Fruit fly (Drosophila melanogaster): Measurements from ENCODE around the gene spn-A.

The spn-A gene

dm6 chr3R:30060451-30061153 is 4.8 kb upstream of the spn-A start:
- TF ChIP-seq EcR (GFP tag; optimal IDR thresholded peaks at IDR 0.05) = no peak
- TF ChIP-seq Dll (optimal IDR thresholded peaks at IDR 0.05) = no peak
- TF ChIP-seq psq (optimal IDR thresholded peaks at IDR 0.05) = no peak
- no peak for TF ChIP-seq pan (optimal IDR thresholded peaks at IDR 0.05)
- no peak for TF ChIP-seq usp (GFP tag; optimal IDR thresholded peaks at IDR 0.05)
- no peak for TF ChIP-seq CG8478 (optimal IDR thresholded peaks at IDR 0.05)

DNA sequence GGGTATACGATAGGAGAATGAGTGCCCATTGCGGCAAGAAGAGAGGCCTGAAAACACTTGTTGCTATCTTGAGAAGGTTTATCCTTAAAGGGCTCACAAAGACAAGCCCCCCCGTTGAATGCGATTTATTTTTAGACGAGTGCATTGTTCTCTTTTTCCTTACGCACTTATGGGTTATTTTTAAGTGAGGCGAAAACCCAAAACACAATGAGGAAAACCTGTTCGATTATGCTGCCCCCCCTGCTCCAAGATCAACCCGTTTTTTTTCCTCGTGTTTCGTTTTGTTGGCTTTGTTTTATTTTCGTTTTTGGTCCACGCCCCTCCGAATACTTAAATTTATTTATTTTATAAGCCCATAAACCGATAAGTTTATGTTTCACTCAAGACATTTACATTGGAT is 4.1 kb upstream of the spn-A start:
- TF ChIP-seq psq (optimal IDR thresholded peaks at IDR 0.05) = no peak
- TF ChIP-seq pan (optimal IDR thresholded peaks at IDR 0.05) = no peak
- TF ChIP-seq Dll (optimal IDR thresholded peaks at IDR 0.05) = no peak
- no peak for TF ChIP-seq CG8478 (optimal IDR thresholded peaks at IDR 0.05)
- TF ChIP-seq EcR (GFP tag; optimal IDR thresholded peaks at IDR 0.05) = no peak
- TF ChIP-seq usp (GFP tag; optimal IDR thresholded peaks at IDR 0.05) = no peak

- TF ChIP-seq Dll (optimal IDR thresholded peaks at IDR 0.05) = no peak
- TF ChIP-seq psq (optimal IDR thresholded peaks at IDR 0.05) = peak; percentile 50
- no peak for TF ChIP-seq EcR (GFP tag; optimal IDR thresholded peaks at IDR 0.05)
These were observed 2.4 kb upstream of the spn-A start, which contains the start of gene sima for dm6 chr3R:30058057-30058868. sima (plus strand) TSS chr3R:30058311.

DNA sequence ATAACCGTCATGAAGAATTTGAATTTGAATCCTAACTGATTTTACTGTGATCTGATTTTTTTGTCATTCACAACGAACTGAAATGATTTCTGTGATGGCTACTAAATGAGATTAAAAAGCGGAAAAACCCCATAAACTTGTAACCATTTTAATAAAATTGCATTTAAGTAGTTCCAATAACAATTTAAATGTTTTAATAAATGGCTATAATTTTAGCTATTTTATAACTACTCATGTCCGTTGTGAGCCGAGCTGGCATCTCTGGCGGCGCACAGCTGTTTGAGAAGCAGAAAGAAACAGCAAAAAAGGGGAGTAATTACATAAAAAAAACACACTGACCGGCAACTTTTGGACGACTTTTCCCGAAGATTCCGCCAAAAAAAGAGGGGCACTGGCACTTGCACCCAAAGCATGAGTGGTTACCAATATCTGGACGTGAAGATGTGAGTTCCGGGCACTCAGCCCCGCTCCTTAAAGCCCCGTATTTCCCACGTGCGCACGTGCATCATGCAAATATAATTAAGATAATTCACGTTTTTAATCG is 827 bp upstream of the spn-A start, which contains the start of the genes CG7950 and Rpp14a:
CG7950 (plus strand) TSS at position 268 of the 544 bp plus-strand sequence.
Rpp14a (plus strand) TSS at position 268 of the 544 bp plus-strand sequence.
- TF ChIP-seq CG8478 (optimal IDR thresholded peaks at IDR 0.05) (no peak), usp (GFP tag; optimal IDR thresholded peaks at IDR 0.05) (no peak), psq (optimal IDR thresholded peaks at IDR 0.05) (no peak), EcR (GFP tag; optimal IDR thresholded peaks at IDR 0.05) (no peak), Dll (optimal IDR thresholded peaks at IDR 0.05) (no peak), pan (optimal IDR thresholded peaks at IDR 0.05) (no peak)

dm6 chr3R:30052455-30053046 is 3.3 kb downstream of the spn-A start, which contains the start of gene Jasper:
Jasper (plus strand) TSS chr3R:30052514.
- TF ChIP-seq psq (optimal IDR thresholded peaks at IDR 0.05) = no peak
- TF ChIP-seq pan (optimal IDR thresholded peaks at IDR 0.05) = no peak
- no peak for TF ChIP-seq usp (GFP tag; optimal IDR thresholded peaks at IDR 0.05)
- no peak for TF ChIP-seq Dll (optimal IDR thresholded peaks at IDR 0.05)
- TF ChIP-seq CG8478 (optimal IDR thresholded peaks at IDR 0.05) = no peak
- no peak for TF ChIP-seq EcR (GFP tag; optimal IDR thresholded peaks at IDR 0.05)

DNA sequence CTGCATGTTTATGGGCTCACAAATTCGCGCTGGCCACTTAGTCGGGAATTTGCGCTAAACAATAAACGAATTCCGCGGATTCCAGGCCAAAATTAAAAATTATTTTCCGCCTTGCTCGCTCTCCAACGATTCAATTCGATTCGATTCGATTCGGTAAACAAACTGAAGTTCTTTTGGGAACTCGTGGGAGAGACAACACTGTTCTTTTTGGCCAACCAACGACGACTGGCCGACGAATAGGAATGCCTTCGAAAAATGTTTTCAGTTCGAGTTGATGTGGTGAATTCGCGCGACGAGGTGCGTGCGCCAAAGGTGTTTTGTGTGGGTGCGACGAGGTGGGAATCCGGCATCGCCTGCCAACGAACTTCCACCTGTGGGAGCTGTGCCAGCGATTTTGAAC is 3.9 kb downstream of the spn-A start, which contains the start of gene CG15528:
CG15528 (minus strand) TSS at position 180 of the 400 bp plus-strand sequence.
- TF ChIP-seq Dll (optimal IDR thresholded peaks at IDR 0.05) (no peak), CG8478 (optimal IDR thresholded peaks at IDR 0.05) (no peak), psq (optimal IDR thresholded peaks at IDR 0.05) (no peak), EcR (GFP tag; optimal IDR thresholded peaks at IDR 0.05) (no peak), pan (optimal IDR thresholded peaks at IDR 0.05) (no peak), usp (GFP tag; optimal IDR thresholded peaks at IDR 0.05) (no peak)

dm6 chr3R:30050448-30050847 is 5.4 kb downstream of the spn-A start:
- TF ChIP-seq psq (optimal IDR thresholded peaks at IDR 0.05) (no peak), Dll (optimal IDR thresholded peaks at IDR 0.05) (no peak), EcR (GFP tag; optimal IDR thresholded peaks at IDR 0.05) (no peak), pan (optimal IDR thresholded peaks at IDR 0.05) (no peak), CG8478 (optimal IDR thresholded peaks at IDR 0.05) (no peak), usp (GFP tag; optimal IDR thresholded peaks at IDR 0.05) (no peak)

DNA sequence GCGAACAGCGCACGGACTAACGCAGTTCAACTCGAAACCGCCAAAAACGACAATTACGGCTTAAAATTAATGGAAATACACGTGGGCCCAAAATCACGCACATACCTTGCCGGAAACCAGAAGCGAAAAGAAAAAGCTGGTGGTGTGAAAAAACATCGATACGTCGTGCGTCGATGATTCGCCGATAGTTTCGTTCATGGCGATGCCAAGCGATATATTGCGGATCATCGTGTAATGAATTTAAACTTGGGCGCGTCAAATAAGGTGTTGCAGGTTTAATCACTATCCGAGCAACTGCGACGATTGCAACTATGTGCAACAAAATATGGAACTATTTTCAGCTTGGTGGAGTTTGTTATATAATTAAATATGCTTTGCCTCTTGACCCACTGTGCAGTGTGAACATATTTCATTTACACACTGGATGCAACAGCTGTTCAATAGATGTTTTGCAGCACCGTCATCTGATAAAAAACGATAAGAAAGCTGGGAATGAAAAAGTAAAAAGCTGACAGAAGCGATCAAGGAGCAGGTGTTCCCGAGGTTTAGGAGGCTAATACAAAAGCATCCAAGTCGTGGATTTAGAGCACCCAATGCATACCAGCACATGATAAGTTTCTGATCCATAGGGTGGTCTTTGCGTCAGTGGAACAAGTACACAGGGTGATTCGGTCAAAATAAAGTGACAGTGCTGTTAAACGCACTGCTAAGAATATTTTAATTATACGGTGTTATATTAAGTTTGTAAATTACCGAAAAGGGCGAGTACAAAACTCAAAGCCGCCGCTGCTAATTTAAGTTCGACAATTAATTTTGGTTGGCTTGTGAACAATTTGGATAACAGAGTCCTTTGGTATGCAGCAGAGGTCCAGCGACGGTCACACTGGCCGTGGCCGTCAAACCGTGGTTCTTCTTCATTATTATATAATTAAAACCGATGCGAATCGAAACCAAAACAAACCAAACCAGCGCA is 9.5 kb downstream of the spn-A start, which contains the start of the genes RpL32 and CG7943:
RpL32 (minus strand) TSS at position 133 of the 973 bp plus-strand sequence.
CG7943 (plus strand) TSS at position 442 of the 973 bp plus-strand sequence.
- TF ChIP-seq Dll (optimal IDR thresholded peaks at IDR 0.05) (no peak), CG8478 (optimal IDR thresholded peaks at IDR 0.05) (no peak), EcR (GFP tag; optimal IDR thresholded peaks at IDR 0.05) (no peak), usp (GFP tag; optimal IDR thresholded peaks at IDR 0.05) (no peak), psq (optimal IDR thresholded peaks at IDR 0.05) (no peak), pan (optimal IDR thresholded peaks at IDR 0.05) (no peak)

dm6 chr3R:30043139-30043744 is 12.6 kb downstream of the spn-A start, which contains the start of gene Sry-delta:
Sry-delta (plus strand) TSS chr3R:30043341.
- TF ChIP-seq Dll (optimal IDR thresholded peaks at IDR 0.05) (no peak), EcR (GFP tag; optimal IDR thresholded peaks at IDR 0.05) (no peak), CG8478 (optimal IDR thresholded peaks at IDR 0.05) (no peak), psq (optimal IDR thresholded peaks at IDR 0.05) (no peak), pan (optimal IDR thresholded peaks at IDR 0.05) (no peak), usp (GFP tag; optimal IDR thresholded peaks at IDR 0.05) (no peak)

- no peak for TF ChIP-seq Dll (optimal IDR thresholded peaks at IDR 0.05)
- TF ChIP-seq usp (GFP tag; optimal IDR thresholded peaks at IDR 0.05) = no peak
- no peak for TF ChIP-seq psq (optimal IDR thresholded peaks at IDR 0.05)
- no peak for TF ChIP-seq pan (optimal IDR thresholded peaks at IDR 0.05)
- no peak for TF ChIP-seq CG8478 (optimal IDR thresholded peaks at IDR 0.05)
- TF ChIP-seq EcR (GFP tag; optimal IDR thresholded peaks at IDR 0.05) = no peak
These were observed 15.0 kb downstream of the spn-A start for dm6 chr3R:30040879-30041278.

All from whole organism.